Worm (Caenorhabditis elegans): ENCODE measurements around the gene mrpl-46.
A peak's percentile ranks its signal among the peaks of the same experiment; 100 is the strongest.

The mrpl-46 gene

DNA sequence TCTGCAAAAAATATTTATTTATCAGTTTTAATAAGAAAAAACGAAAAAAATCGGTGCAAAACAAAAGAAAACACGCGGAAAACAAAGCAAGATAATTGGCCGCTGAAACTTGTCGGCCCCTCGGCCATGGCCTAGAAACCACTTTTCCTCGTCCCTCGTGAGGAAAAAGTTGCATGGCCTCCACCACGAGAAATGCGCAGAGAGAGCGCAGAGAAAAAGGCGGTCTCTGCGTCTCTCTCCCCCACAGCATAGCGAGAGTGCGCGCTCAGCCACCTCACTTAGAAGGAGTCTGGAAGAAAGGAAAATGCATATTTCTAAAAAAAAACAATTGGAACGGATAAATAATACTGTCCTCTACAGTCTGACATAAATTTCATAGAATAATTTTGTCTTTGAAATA lies 12.7 kb downstream of the mrpl-46 start:
- TF ChIP-seq F33H1.4 (GFP tag; IDR thresholded peaks at IDR 0.05) (0 out of 2 replicates have a peak, but pooled peaks have one; percentile 16), ztf-18 (tag; optimal IDR thresholded peaks at IDR 0.05) (peak; percentile 74), K11D2.4 (GFP tag; IDR thresholded peaks at IDR 0.05) (peak; percentile 66), F37B4.10 (GFP tag; IDR thresholded peaks at IDR 0.05) (0 out of 2 replicates have a peak, but pooled peaks have one; percentile 36), lag-1 (GFP tag; IDR thresholded peaks at IDR 0.05) (0 out of 2 replicates have a peak, but pooled peaks have one; percentile 28), cebp-1 (GFP tag; IDR thresholded peaks at IDR 0.05) (peak; percentile 30; the same call in 1 of the 2 replicates), cebp-1 (tag; optimal IDR thresholded peaks at IDR 0.05) (peak; percentile 24), ceh-100 (GFP tag; IDR thresholded peaks at IDR 0.05) (peak; percentile 67), dox-1 (GFP tag; IDR thresholded peaks at IDR 0.05) (peak; percentile 74), pbrm-1 (GFP tag; IDR thresholded peaks at IDR 0.05) (peak; percentile 21; the same call in 1 of the 2 replicates), rcor-1 (GFP tag; IDR thresholded peaks at IDR 0.05) (peak; percentile 66; the same call in 1 of the 2 replicates), hmg-1.2 (GFP tag; IDR thresholded peaks at IDR 0.05) (peak; percentile 93), lin-26 (GFP tag; IDR thresholded peaks at IDR 0.05) (0 out of 2 replicates have a peak, but pooled peaks have one; percentile 23), zfh-2 (GFP tag; conservative IDR thresholded peaks at IDR 0.05) (peak; percentile 55), egrh-3 (GFP tag; IDR thresholded peaks at IDR 0.05) (peak; percentile 37; the same call in 1 of the 2 replicates), mcd-1 (GFP tag; IDR thresholded peaks at IDR 0.05) (peak; percentile 89), egl-44 (GFP tag; IDR thresholded peaks at IDR 0.05) (peak; percentile 48; the same call in 1 of the 2 replicates)

DNA sequence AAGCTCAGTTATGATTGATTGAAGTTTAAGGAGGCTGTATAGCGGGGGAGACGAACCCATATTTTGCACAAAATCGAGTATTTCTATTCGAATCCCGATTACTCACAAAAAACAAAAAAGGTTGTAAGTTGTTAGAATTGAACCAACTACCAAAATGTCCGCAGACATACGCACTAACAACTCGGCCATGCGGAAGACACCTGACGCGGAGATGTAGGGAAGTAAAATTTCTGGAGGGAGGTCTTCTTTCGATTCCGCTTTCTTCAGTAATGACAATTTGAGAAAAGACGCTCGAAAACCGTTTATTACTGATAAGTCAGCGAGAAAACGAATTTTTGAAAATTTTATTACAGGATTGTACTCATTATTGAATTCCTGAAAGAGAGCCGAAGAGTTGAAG lies 17.3 kb downstream of the mrpl-46 start:
- TF ChIP-seq hrde-1 (tag; optimal IDR thresholded peaks at IDR 0.05; ENCODE audit: borderline replicate concordance) (no peak), chd-7 (tag; optimal IDR thresholded peaks at IDR 0.05) (no peak), tbp1 (GFP tag; optimal IDR thresholded peaks at IDR 0.05) (peak; percentile 64), Y56A3A.18 (GFP tag; IDR thresholded peaks at IDR 0.05) (no peak), madf-8 (GFP tag; conservative IDR thresholded peaks at IDR 0.05) (no peak), F39B2.1 (GFP tag; IDR thresholded peaks at IDR 0.05) (no peak), cebp-2 (GFP tag; IDR thresholded peaks at IDR 0.05) (no peak), dpl-1 (GFP tag; optimal IDR thresholded peaks at IDR 0.05) (no peak), Y53G8AR.9 (GFP tag; conservative IDR thresholded peaks at IDR 0.05) (no peak), Y79H2A.3 (GFP tag; conservative IDR thresholded peaks at IDR 0.05) (no peak), cebp-1 (GFP tag; IDR thresholded peaks at IDR 0.05) (no peak), cebp-1 (tag; optimal IDR thresholded peaks at IDR 0.05) (no peak), B0261.1 (tag; optimal IDR thresholded peaks at IDR 0.05) (peak; percentile 43), lag-1 (GFP tag; IDR thresholded peaks at IDR 0.05) (no peak), F33H1.4 (GFP tag; IDR thresholded peaks at IDR 0.05) (no peak), D2030.7 (GFP tag; IDR thresholded peaks at IDR 0.05) (no peak), rpc-1 (optimal IDR thresholded peaks at IDR 0.05) (peak; percentile 18), rpc-1 (tag; optimal IDR thresholded peaks at IDR 0.05) (peak; percentile 29), ceh-40 (GFP tag; IDR thresholded peaks at IDR 0.05) (no peak), unc-62 (GFP tag; optimal IDR thresholded peaks at IDR 0.05) (no peak), nfya-2 (GFP tag; IDR thresholded peaks at IDR 0.05) (no peak), madf-10 (tag; optimal IDR thresholded peaks at IDR 0.05) (no peak), snpc-4 (GFP tag; optimal IDR thresholded peaks at IDR 0.05) (no peak), snpc-4 (tag; optimal IDR thresholded peaks at IDR 0.05) (peak in 1 of 4 experiments; percentile 35)

DNA sequence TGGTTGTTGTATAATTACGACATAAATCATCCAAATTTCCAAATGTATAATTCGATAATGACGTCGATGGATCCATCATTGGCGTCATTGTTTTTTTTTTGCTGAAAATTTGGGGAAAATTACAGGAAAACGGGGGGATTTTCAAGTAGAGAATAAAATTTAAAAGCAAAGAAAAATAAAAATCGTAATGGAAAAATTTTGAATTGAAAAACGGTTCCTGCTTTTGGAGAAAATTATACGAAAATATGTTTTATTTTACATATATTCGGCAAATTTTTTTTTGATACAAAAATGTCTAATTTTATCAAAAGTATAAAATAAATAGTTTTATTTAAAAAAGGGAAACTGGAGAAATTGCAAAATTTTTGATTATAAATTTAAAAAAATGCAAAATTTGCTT lies 24.2 kb downstream of the mrpl-46 start, which contains the start of gene zipt-15:
Gene zipt-15, minus strand, starts transcription at position 101 of the 400 bp plus-strand sequence.
- TF ChIP-seq die-1 (tag; optimal IDR thresholded peaks at IDR 0.05) (no peak), lsy-27 (tag; optimal IDR thresholded peaks at IDR 0.05; ENCODE audit: borderline replicate concordance, insufficient read depth) (no peak), repo-1 (tag; optimal IDR thresholded peaks at IDR 0.05) (no peak), rcor-1 (GFP tag; IDR thresholded peaks at IDR 0.05) (no peak), nhr-90 (tag; optimal IDR thresholded peaks at IDR 0.05) (no peak), Y95B8A.8 (GFP tag; IDR thresholded peaks at IDR 0.05) (no peak), Y79H2A.3 (GFP tag; conservative IDR thresholded peaks at IDR 0.05) (no peak), snpc-4 (GFP tag; optimal IDR thresholded peaks at IDR 0.05) (no peak), snpc-4 (tag; optimal IDR thresholded peaks at IDR 0.05) (no peak), F49E8.2 (tag; optimal IDR thresholded peaks at IDR 0.05; ENCODE audit: insufficient read depth) (no peak)

All from whole organism, young adult.